Fruit fly (Drosophila melanogaster) whole organism, adult: ENCODE results near the gene RFeSP.

ENCODE experiments used
- CG11617 ChIP-seq: fragments of 200-800 bp; sonication (Bioruptor generic); optimal IDR thresholded peaks from 2 replicates; lab custom pipeline; 2017; ENCODE audit warnings: mild to moderate bottlenecking, missing biosample characterization, missing genetic modification reagents, missing genetic modification characterization
- CG12768 ChIP-seq: fragments of 200-800 bp; sonication (Bioruptor generic); optimal IDR thresholded peaks from 2 replicates; lab custom pipeline; 2017; ENCODE audit warnings: missing biosample characterization, missing genetic modification characterization, mild to moderate bottlenecking, moderate library complexity, missing genetic modification reagents
- CG14711 ChIP-seq: fragments of 200-800 bp; sonication (Bioruptor generic); optimal IDR thresholded peaks from 2 replicates; lab custom pipeline; 2018; ENCODE audit warnings: missing biosample characterization, mild to moderate bottlenecking, missing genetic modification characterization, moderate library complexity
- CG1620 ChIP-seq: fragments of 200-800 bp; sonication (Bioruptor generic); optimal IDR thresholded peaks from 2 replicates; lab custom pipeline; 2016; ENCODE audit warnings: missing biosample characterization, missing genetic modification characterization
- CG33017 ChIP-seq: fragments of 200-800 bp; sonication (Bioruptor generic); optimal IDR thresholded peaks from 2 replicates; lab custom pipeline; 2018; ENCODE audit warnings: missing biosample characterization, mild to moderate bottlenecking, missing genetic modification characterization, moderate library complexity
- CG5204 ChIP-seq: fragments of 200-800 bp; sonication (Bioruptor generic); optimal IDR thresholded peaks from 2 replicates; lab custom pipeline; 2016; ENCODE audit warnings: missing biosample characterization, missing genetic modification characterization
- CG7045 ChIP-seq: fragments of 200-800 bp; sonication (Bioruptor generic); optimal IDR thresholded peaks from 2 replicates; lab custom pipeline; 2017; ENCODE audit warnings: missing biosample characterization, mild to moderate bottlenecking, missing genetic modification characterization
- CG7101 ChIP-seq: fragments of 200-800 bp; sonication (Bioruptor generic); optimal IDR thresholded peaks from 2 replicates; lab custom pipeline; 2018; ENCODE audit warnings: missing biosample characterization, mild to moderate bottlenecking, missing genetic modification characterization, moderate library complexity
- Clk ChIP-seq: fragments of 200-800 bp; sonication (Bioruptor generic); optimal IDR thresholded peaks from 2 replicates; lab custom pipeline; 2017; ENCODE audit warnings: missing biosample characterization, missing genetic modification characterization
- Crg-1 ChIP-seq: fragments of 200-800 bp; sonication (Bioruptor generic); optimal IDR thresholded peaks from 2 replicates; lab custom pipeline; 2016; ENCODE audit warnings: missing biosample characterization, missing genetic modification characterization
- Hr96 ChIP-seq: fragments of 200-800 bp; sonication (Bioruptor generic); optimal IDR thresholded peaks from 2 replicates; lab custom pipeline; 2016; ENCODE audit warnings: missing biosample characterization, missing genetic modification characterization
- Mnt ChIP-seq: fragments of 200-800 bp; sonication (Bioruptor generic); optimal IDR thresholded peaks from 2 replicates; lab custom pipeline; 2016; ENCODE audit warnings: missing biosample characterization, mild to moderate bottlenecking, missing genetic modification characterization
- bab1 ChIP-seq: fragments of 200-800 bp; sonication (Bioruptor generic); optimal IDR thresholded peaks from 3 replicates; lab custom pipeline; 2019; ENCODE audit warnings: missing biosample characterization, mild to moderate bottlenecking, missing genetic modification characterization, moderate library complexity
- cic ChIP-seq: fragments of 200-800 bp; sonication (Bioruptor generic); optimal IDR thresholded peaks from 2 replicates; lab custom pipeline; 2017; ENCODE audit warnings: missing biosample characterization, mild to moderate bottlenecking, missing genetic modification characterization, moderate library complexity
- cnc ChIP-seq, 2 experiments: fragments of >200 bp; optimal IDR thresholded peaks; 2 replicates each; lab custom pipeline; 2017
- kay ChIP-seq: fragments of 200-800 bp; sonication (Bioruptor generic); peaks from one replicate; lab custom pipeline; 2016; ENCODE audit warnings: missing biosample characterization, missing genetic modification characterization, borderline replicate concordance
- ovo ChIP-seq: fragments of 200-800 bp; sonication (Bioruptor generic); optimal IDR thresholded peaks from 2 replicates; lab custom pipeline; 2016; ENCODE audit warnings: missing biosample characterization, missing genetic modification characterization
- pad ChIP-seq: fragments of 200-800 bp; sonication (Bioruptor generic); optimal IDR thresholded peaks from 3 replicates; lab custom pipeline; 2017; ENCODE audit warnings: missing biosample characterization, missing genetic modification characterization, mild to moderate bottlenecking, moderate library complexity, missing genetic modification reagents
- tj ChIP-seq: fragments of 200-800 bp; sonication (Bioruptor generic); optimal IDR thresholded peaks from 3 replicates; lab custom pipeline; 2017; ENCODE audit warnings: missing biosample characterization, mild to moderate bottlenecking, missing genetic modification characterization, moderate library complexity
- toe ChIP-seq: fragments of 200-800 bp; sonication (Bioruptor generic); optimal IDR thresholded peaks from 2 replicates; lab custom pipeline; 2016; ENCODE audit warnings: missing biosample characterization, missing genetic modification characterization

The RFeSP gene

DNA sequence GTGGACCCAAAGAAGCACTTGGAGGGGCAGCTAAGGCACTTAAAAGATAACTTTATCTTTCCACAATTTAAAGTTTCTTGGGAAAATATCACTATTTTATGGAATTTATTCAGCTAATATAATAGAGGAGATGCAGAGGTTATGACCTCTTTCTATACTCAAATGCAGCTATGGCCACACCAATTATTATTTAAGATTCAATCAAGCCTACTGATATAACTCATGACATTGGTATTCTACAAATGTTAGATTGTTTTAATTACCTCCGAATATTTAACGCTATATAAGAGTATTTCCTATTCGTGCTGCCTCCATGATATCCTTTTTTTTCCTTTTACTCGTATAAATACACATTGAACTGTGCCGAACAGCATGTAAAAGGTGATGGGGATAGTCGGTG lies 40.0 kb downstream of the RFeSP start:
- no peak for TF ChIP-seq pad (GFP tag; lab: Kevin White, UChicago)
- TF ChIP-seq CG5204 (GFP tag; lab: Kevin White, UChicago), result no peak
- TF ChIP-seq Mnt, result no peak
- TF ChIP-seq CG12768 (GFP tag; lab: Kevin White, UChicago), result no peak
- no peak for TF ChIP-seq CG7045 (GFP tag; lab: Kevin White, UChicago)
- no peak for TF ChIP-seq tj (GFP tag; lab: Kevin White, UChicago)
- TF ChIP-seq CG1620 (GFP tag; lab: Kevin White, UChicago), result no peak
- no peak for TF ChIP-seq CG11617 (GFP tag; lab: Kevin White, UChicago)
- no peak for TF ChIP-seq kay
- no peak for TF ChIP-seq bab1 (GFP tag; lab: Kevin White, UChicago)
- no peak for TF ChIP-seq Clk (GFP tag; lab: Kevin White, UChicago)

DNA sequence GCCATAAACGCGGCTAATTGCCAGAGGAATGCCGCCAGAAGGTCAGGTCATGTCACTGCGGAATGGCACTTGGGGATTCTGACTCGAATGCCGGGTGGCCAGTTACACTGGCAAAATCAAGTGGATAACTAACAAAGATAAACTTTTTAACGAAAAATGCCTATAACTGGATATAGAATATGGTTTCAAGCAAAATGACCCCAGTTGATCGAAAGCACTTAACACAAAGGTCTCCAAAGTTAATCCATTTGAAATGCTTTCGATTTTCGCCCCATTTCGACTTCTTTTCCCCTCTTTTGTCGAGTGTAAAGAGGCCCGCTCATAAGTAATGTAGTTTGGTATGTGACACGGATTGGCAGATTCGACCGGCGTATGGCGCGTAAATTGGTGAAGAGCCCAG lies 45.3 kb downstream of the RFeSP start:
- TF ChIP-seq CG11617 (GFP tag; lab: Kevin White, UChicago) (no peak), CG12768 (GFP tag; lab: Kevin White, UChicago) (no peak), ovo (no peak), toe (GFP tag; lab: Kevin White, UChicago) (no peak), cnc (optimal IDR thresholded peaks at IDR 0.05; lab: Kevin White, UChicago) (no peak), CG14711 (tag; lab: Kevin White, UChicago) (no peak), Mnt (no peak), cic (no peak), CG5204 (GFP tag; lab: Kevin White, UChicago) (no peak), Hr96 (GFP tag; lab: Kevin White, UChicago) (no peak), CG33017 (tag; lab: Kevin White, UChicago) (no peak), CG1620 (GFP tag; lab: Kevin White, UChicago) (no peak), CG7045 (GFP tag; lab: Kevin White, UChicago) (no peak), Clk (GFP tag; lab: Kevin White, UChicago) (no peak), Crg-1 (no peak), pad (GFP tag; lab: Kevin White, UChicago) (no peak), bab1 (GFP tag; lab: Kevin White, UChicago) (no peak), kay (no peak), tj (GFP tag; lab: Kevin White, UChicago) (no peak), CG7101 (tag; lab: Kevin White, UChicago) (no peak)
